Worm (Caenorhabditis elegans) whole organism, midembryonic: ENCODE results near the gene R12B2.7.

Source experiments
- T22C8.4 ChIP-seq: fragments of 200-800 bp; sonication (Bioruptor generic); IDR thresholded peaks from 2 replicates; pipeline ENCODE4 v1.3.6; 2022; ENCODE audit warnings: missing genetic modification characterization, missing compliant biosample characterization
- cog-1 ChIP-seq: sonication (generic microtip); optimal IDR thresholded peaks from 2 replicates; lab custom pipeline; 2016; ENCODE audit warnings: missing genetic modification characterization, missing compliant biosample characterization
- flt-1 ChIP-seq: fragments of 200-800 bp; sonication (Bioruptor generic); IDR thresholded peaks from 2 replicates; pipeline ENCODE4 v1.3.6; 2022; ENCODE audit warnings: missing genetic modification characterization, missing compliant biosample characterization
- klf-2 ChIP-seq: fragments of 200-800 bp; sonication (Bioruptor generic); conservative IDR thresholded peaks from 2 replicates; pipeline ENCODE4 v1.3.6; 2022; ENCODE audit warnings: missing genetic modification reagents, missing genetic modification characterization, missing compliant biosample characterization
- med-1 ChIP-seq: sonication (generic microtip); optimal IDR thresholded peaks from 2 replicates; lab custom pipeline; 2017; ENCODE audit warnings: missing genetic modification characterization, mild to moderate bottlenecking, missing compliant biosample characterization, antibody characterized with exemption, missing genetic modification reagents; ENCODE audit not compliant: insufficient read depth
- ref-1 ChIP-seq: fragments of 200-800 bp; sonication (Bioruptor generic); conservative IDR thresholded peaks from 2 replicates; pipeline ENCODE4 v1.3.6; 2022; ENCODE audit warnings: missing genetic modification reagents, missing genetic modification characterization, missing compliant biosample characterization
- tab-1 ChIP-seq: fragments of 200-800 bp; sonication (Bioruptor generic); IDR thresholded peaks from 2 replicates; pipeline ENCODE4 v1.3.6; 2022; ENCODE audit warnings: missing genetic modification characterization, missing compliant biosample characterization
- ztf-23 ChIP-seq: fragments of 200-800 bp; sonication (Bioruptor generic); IDR thresholded peaks from 2 replicates; pipeline ENCODE4 v1.3.6; 2022; ENCODE audit warnings: missing genetic modification reagents, missing genetic modification characterization, missing compliant biosample characterization
- ztf-29 ChIP-seq: fragments of 200-800 bp; sonication (Bioruptor generic); IDR thresholded peaks from 2 replicates; pipeline ENCODE4 v1.3.6; 2022; ENCODE audit warnings: missing genetic modification reagents, missing genetic modification characterization, missing compliant biosample characterization

Gene R12B2.7

DNA sequence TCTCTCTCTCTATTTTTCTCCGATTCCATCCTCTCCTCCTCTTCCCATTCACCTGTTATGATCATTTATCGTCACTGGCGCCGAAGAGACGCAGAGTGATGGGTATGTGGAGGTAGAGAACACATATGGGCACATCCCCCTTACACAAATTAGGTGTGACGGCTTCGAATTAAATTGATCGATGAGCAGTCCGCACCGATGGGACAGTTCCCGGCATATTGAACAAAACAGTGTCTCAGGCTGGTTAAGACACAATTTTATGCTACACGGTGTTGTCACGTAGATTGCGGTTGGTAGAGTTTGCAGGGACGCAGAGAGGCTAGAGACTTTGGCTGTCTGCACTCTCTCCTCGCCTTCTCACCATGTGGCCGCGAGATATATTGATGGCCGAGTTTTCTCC lies at the start of gene R12B2.7:
R12B2.7 (plus strand) TSS at position 247 of the 400 bp plus-strand sequence.
- TF ChIP-seq tab-1, result 0 out of 2 replicates have a peak, but pooled peaks have one; percentile 28
- no peak for TF ChIP-seq klf-2 (GFP tag; lab: Robert Waterston, UW)

- TF ChIP-seq T22C8.4 (GFP tag; lab: Robert Waterston, UW) (no peak), tab-1 (peak; percentile 80; the same call in 1 of the 2 replicates), ref-1 (GFP tag; lab: Robert Waterston, UW) (no peak), med-1 (GFP tag; lab: Kevin White, UChicago) (no peak), klf-2 (GFP tag; lab: Robert Waterston, UW) (no peak; the same call in 1 of the 2 replicates), cog-1 (tag; lab: Kevin White, UChicago) (peak; percentile 11), flt-1 (GFP tag; lab: Robert Waterston, UW) (peak; percentile 76), ztf-23 (peak; percentile 73; the same call in 1 of the 2 replicates), ztf-29 (GFP tag; lab: Robert Waterston, UW) (0 out of 2 replicates have a peak, but pooled peaks have one; percentile 42)
These were observed 45.1 kb upstream of the R12B2.7 start, which contains the start of gene cutl-23 for ce11 chrIII:5769726-5770235. Gene cutl-23 (plus strand): TSS chrIII:5770185.

DNA sequence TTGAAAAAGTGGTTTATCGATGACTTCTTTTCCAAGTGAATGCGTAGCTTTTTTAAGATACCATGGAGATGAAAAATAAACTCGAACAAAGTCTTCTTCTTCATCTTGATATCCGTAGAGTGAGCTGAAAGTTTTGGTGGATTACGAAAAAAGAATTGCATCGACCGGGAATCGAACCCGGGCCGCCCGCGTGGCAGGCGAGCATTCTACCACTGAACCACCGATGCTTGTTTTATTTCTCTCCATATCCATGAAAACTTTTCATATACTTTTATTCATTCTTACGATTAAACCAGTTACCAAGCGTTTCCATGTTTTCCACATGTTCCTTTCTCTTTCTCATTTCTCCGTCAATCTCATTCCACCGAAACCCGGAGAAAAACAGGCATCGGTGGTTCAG lies 32.8 kb upstream of the R12B2.7 start:
- TF ChIP-seq flt-1 (GFP tag; lab: Robert Waterston, UW) (no peak), ztf-23 (no peak), cog-1 (tag; lab: Kevin White, UChicago) (no peak), klf-2 (GFP tag; lab: Robert Waterston, UW) (no peak), T22C8.4 (GFP tag; lab: Robert Waterston, UW) (no peak), med-1 (GFP tag; lab: Kevin White, UChicago) (no peak), ref-1 (GFP tag; lab: Robert Waterston, UW) (no peak), ztf-29 (GFP tag; lab: Robert Waterston, UW) (no peak), tab-1 (no peak)

DNA sequence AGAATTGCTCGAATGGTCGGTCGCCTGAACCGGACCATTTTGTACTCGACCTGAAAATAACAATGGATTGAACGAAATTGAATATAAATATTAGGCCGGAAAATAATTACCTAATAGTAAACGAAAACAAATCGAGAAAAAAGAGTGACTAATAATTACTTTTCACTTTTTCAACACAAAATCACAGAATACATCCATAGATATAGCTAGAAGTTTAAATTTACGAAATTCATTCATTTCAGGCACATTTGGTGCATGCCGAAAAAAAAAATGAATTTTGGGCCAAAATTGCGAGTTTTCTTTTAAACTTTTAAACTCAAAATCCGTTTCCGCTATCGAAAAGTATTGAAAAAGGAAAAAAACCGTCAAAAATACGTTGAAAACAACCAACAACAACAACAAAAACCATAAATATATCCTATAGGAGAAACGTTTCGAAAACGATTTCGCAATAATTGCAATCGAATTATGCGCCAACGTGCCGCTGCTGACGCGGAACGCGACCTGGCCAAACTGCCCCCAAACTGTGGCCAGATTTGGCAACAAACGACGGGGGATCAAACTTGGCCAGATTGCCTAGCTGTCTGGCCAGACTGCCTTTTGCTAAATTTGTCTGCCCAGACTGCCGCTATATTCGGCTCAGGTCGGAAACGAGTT lies 29.4 kb upstream of the R12B2.7 start, which contains the start of gene Y37B11A.3:
Y37B11A.3 (minus strand) TSS at position 51 of the 657 bp plus-strand sequence.
- TF ChIP-seq ztf-23 (0 out of 2 replicates have a peak, but pooled peaks have one; percentile 27), med-1 (GFP tag; lab: Kevin White, UChicago) (no peak), ref-1 (GFP tag; lab: Robert Waterston, UW) (no peak)

DNA sequence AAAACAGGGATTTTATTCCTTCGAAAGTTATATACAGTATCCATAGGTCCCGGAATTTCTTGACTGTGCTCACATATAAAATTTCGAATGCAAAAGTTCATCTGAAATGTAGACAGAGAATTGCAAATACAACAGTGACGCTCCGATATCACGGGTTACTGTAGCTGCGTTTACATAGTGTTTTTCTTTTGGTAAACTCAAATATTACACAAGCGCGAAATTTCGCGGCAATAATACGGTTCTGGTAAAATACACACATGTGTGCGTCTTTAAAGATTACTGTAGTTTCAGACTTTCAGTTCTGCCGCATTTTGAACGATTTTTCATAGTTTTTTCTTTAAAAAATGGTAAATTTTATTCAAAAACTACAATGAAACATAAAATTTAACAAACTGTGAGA lies 24.3 kb upstream of the R12B2.7 start, which contains the start of gene rev-3:
rev-3 (minus strand) TSS at position 101 of the 400 bp plus-strand sequence.
- no peak for TF ChIP-seq ztf-29 (GFP tag; lab: Robert Waterston, UW)
- no peak for TF ChIP-seq T22C8.4 (GFP tag; lab: Robert Waterston, UW)
- TF ChIP-seq ztf-23, result no peak
- TF ChIP-seq tab-1, result no peak
- no peak for TF ChIP-seq med-1 (GFP tag; lab: Kevin White, UChicago)
- no peak for TF ChIP-seq flt-1 (GFP tag; lab: Robert Waterston, UW)
- TF ChIP-seq klf-2 (GFP tag; lab: Robert Waterston, UW), result no peak
- no peak for TF ChIP-seq cog-1 (tag; lab: Kevin White, UChicago)
- TF ChIP-seq ref-1 (GFP tag; lab: Robert Waterston, UW), result no peak

DNA sequence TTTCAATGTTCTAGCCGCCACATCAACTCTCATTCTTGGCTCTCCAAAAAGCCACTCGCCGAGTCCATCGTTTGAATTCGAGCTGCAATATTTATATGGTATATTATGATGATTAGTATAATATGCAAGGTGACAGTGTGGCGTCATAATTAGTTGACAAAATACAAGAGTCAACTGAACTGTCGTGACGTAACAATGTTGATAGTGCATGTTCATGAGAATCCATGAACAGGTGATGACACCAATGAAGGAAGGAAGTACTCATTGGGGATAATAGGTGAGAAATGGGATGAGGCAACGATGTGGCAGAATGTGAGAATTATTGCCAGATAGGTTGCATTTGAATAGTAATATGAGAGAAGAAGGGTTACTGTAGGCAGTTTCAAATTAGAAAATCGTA lies 19.9 kb upstream of the R12B2.7 start:
- no peak for TF ChIP-seq flt-1 (GFP tag; lab: Robert Waterston, UW)
- no peak for TF ChIP-seq T22C8.4 (GFP tag; lab: Robert Waterston, UW)
- no peak for TF ChIP-seq ztf-23
- no peak for TF ChIP-seq klf-2 (GFP tag; lab: Robert Waterston, UW)
- no peak for TF ChIP-seq cog-1 (tag; lab: Kevin White, UChicago)
- TF ChIP-seq ztf-29 (GFP tag; lab: Robert Waterston, UW), result no peak
- no peak for TF ChIP-seq tab-1
- TF ChIP-seq med-1 (GFP tag; lab: Kevin White, UChicago), result no peak
- TF ChIP-seq ref-1 (GFP tag; lab: Robert Waterston, UW), result no peak

ce11 chrIII:5798747-5799146 lies 16.1 kb upstream of the R12B2.7 start, which contains the start of gene ceh-10:
Gene ceh-10 (plus strand): TSS chrIII:5799047.
- TF ChIP-seq ztf-23 (no peak), med-1 (GFP tag; lab: Kevin White, UChicago) (no peak), klf-2 (GFP tag; lab: Robert Waterston, UW) (no peak), ref-1 (GFP tag; lab: Robert Waterston, UW) (no peak), T22C8.4 (GFP tag; lab: Robert Waterston, UW) (no peak), tab-1 (no peak), cog-1 (tag; lab: Kevin White, UChicago) (no peak), ztf-29 (GFP tag; lab: Robert Waterston, UW) (no peak), flt-1 (GFP tag; lab: Robert Waterston, UW) (no peak)

- TF ChIP-seq cog-1 (tag; lab: Kevin White, UChicago) (no peak), tab-1 (no peak), med-1 (GFP tag; lab: Kevin White, UChicago) (no peak), T22C8.4 (GFP tag; lab: Robert Waterston, UW) (no peak), ref-1 (GFP tag; lab: Robert Waterston, UW) (no peak), ztf-23 (no peak)
These were observed 11.9 kb upstream of the R12B2.7 start, which contains the start of the genes polq-1 and him-10 for ce11 chrIII:5802971-5803370. Gene polq-1 (minus strand): TSS chrIII:5803160. Gene him-10 (plus strand): TSS chrIII:5803260.

ce11 chrIII:5805273-5805672 lies 9.6 kb upstream of the R12B2.7 start, which contains the start of gene R12B2.3:
Gene R12B2.3 (plus strand): TSS chrIII:5805573.
- TF ChIP-seq ztf-29 (GFP tag; lab: Robert Waterston, UW), result no peak
- TF ChIP-seq ztf-23, result no peak
- no peak for TF ChIP-seq klf-2 (GFP tag; lab: Robert Waterston, UW)
- no peak for TF ChIP-seq med-1 (GFP tag; lab: Kevin White, UChicago)
- TF ChIP-seq ref-1 (GFP tag; lab: Robert Waterston, UW), result no peak
